Fruit fly (Drosophila melanogaster): Measurements from ENCODE around the gene Cad74A.

The Cad74A gene

dm6 chr3L:17366936-17367335, 12.4 kb downstream of the Cad74A start:
- TF ChIP-seq fd85E (GFP tag; optimal IDR thresholded peaks at IDR 0.05) (no peak), CG1621 (tag; optimal IDR thresholded peaks at IDR 0.05) (no peak), Smox (GFP tag; optimal IDR thresholded peaks at IDR 0.05) (no peak), Ets96B (tag; optimal IDR thresholded peaks at IDR 0.05) (no peak), CG6163 (GFP tag; IDR thresholded peaks at IDR 0.05) (no peak), vri (GFP tag; optimal IDR thresholded peaks at IDR 0.05) (no peak), CG4318 (GFP tag; optimal IDR thresholded peaks at IDR 0.05) (no peak)

DNA sequence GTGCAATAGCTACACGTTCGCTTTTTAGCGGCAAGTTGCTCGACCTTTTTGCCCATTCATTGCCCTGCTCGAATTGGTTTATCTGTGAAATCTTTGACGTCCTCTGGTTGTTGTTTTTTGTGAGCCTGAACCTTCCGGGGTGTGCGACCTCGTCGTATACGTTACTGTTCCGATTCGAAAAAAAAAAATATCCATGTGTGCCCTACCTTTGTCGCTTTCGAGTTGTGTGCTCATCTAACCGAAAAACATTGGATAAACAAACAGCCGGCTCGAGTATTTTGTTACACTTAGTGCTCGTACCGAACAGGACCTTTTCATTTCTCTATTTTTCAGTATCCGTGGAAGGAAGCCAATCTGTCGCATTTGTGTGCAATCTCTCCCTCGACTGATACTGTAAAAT, 15.3 kb downstream of the Cad74A start:
- TF ChIP-seq CG15336 (GFP tag; IDR thresholded peaks at IDR 0.05) (no peak), Sox15 (GFP tag; optimal IDR thresholded peaks at IDR 0.05) (no peak), CG11762 (GFP tag; optimal IDR thresholded peaks at IDR 0.05; ENCODE audit: insufficient read depth) (no peak), Lpt (GFP tag; optimal IDR thresholded peaks at IDR 0.05) (no peak), CG7368 (GFP tag; optimal IDR thresholded peaks at IDR 0.05) (no peak), Sox102F (GFP tag; optimal IDR thresholded peaks at IDR 0.05) (no peak), CG11902 (GFP tag; optimal IDR thresholded peaks at IDR 0.05) (no peak), CG11294 (GFP tag; IDR thresholded peaks at IDR 0.05) (no peak), achi (GFP tag; optimal IDR thresholded peaks at IDR 0.05) (no peak), pdm3 (GFP tag; optimal IDR thresholded peaks at IDR 0.05) (no peak), lz (GFP tag; optimal IDR thresholded peaks at IDR 0.05) (no peak), CG6276 (GFP tag; optimal IDR thresholded peaks at IDR 0.05) (no peak), CG10669 (GFP tag; optimal IDR thresholded peaks at IDR 0.05) (no peak), CG31627 (GFP tag; optimal IDR thresholded peaks at IDR 0.05) (no peak), spab (GFP tag; optimal IDR thresholded peaks at IDR 0.05) (no peak), OdsH (GFP tag; optimal IDR thresholded peaks at IDR 0.05) (no peak), vri (GFP tag; optimal IDR thresholded peaks at IDR 0.05) (no peak)

- no peak for TF ChIP-seq Met (GFP tag; optimal IDR thresholded peaks at IDR 0.05)
- no peak for TF ChIP-seq esn (GFP tag; optimal IDR thresholded peaks at IDR 0.05)
- TF ChIP-seq net (GFP tag; optimal IDR thresholded peaks at IDR 0.05) = no peak
- no peak for TF ChIP-seq CG16779 (tag; optimal IDR thresholded peaks at IDR 0.05)
Observed at dm6 chr3L:17362940-17363339, 16.4 kb downstream of the Cad74A start.

DNA sequence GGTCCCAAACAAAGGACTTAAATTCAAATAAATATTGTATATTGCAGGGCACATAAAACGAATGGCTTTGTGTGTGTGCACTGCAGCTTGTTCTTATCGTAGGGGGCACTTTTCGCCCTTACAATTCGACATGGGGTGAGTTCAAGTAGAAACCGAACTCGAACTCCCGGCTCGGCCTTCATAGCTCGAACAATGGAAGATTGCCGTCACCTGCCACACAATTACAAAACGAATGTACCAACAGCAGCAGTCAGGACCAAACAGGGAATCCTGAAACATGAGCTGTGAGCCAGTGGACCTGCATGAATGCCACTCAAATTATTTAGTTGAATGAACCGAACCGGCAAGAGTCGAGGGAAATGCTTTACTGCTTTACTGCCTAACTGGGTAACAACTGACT, 17.4 kb downstream of the Cad74A start:
- no peak for TF ChIP-seq Eip93F (GFP tag; optimal IDR thresholded peaks at IDR 0.05)
- TF ChIP-seq fd59A (GFP tag; optimal IDR thresholded peaks at IDR 0.05) = no peak
- no peak for TF ChIP-seq CG11902 (GFP tag; optimal IDR thresholded peaks at IDR 0.05)
- TF ChIP-seq Sox102F (GFP tag; optimal IDR thresholded peaks at IDR 0.05) = no peak
- no peak for TF ChIP-seq CG7368 (GFP tag; optimal IDR thresholded peaks at IDR 0.05)
- TF ChIP-seq OdsH (GFP tag; optimal IDR thresholded peaks at IDR 0.05) = no peak
- TF ChIP-seq CG6808 (GFP tag; optimal IDR thresholded peaks at IDR 0.05) = no peak

DNA sequence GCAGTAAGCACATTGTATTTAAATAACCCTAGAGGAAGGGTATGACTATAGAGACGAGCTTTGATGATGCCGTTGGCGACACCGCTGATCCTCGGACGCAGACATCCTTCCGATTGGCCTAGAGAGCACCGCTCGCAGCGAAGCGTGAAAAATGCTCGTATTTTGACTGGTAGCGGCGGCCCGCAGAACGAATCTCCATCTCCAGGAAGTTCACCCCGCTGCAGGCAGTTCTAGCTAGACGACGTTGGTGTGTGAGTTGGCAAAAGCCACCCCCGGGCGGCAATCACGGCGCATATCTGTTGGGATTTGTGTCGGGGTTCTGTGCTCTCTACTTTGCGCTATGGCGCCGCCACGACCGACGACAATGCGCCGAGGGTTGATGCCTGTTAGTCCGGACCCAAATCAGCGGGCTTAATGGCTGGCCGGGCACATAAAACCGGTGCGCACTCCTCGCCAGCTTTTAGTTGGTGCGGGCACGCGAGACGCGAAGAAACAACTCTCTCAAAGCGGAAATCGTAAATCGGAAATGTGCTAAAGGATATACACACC, 20.0 kb downstream of the Cad74A start, which contains the start of gene tap:
Gene tap (plus strand): TSS at position 458 of the 549 bp plus-strand sequence.
- no peak for TF ChIP-seq CG16779 (tag; optimal IDR thresholded peaks at IDR 0.05)
- TF ChIP-seq Sox102F (GFP tag; optimal IDR thresholded peaks at IDR 0.05) = no peak

dm6 chr3L:17358490-17358889, 20.8 kb downstream of the Cad74A start:
- TF ChIP-seq CG7368 (GFP tag; optimal IDR thresholded peaks at IDR 0.05) = no peak
- TF ChIP-seq CG11762 (GFP tag; optimal IDR thresholded peaks at IDR 0.05; ENCODE audit: insufficient read depth) = no peak
- no peak for TF ChIP-seq fd59A (GFP tag; optimal IDR thresholded peaks at IDR 0.05)
- no peak for TF ChIP-seq lz (GFP tag; optimal IDR thresholded peaks at IDR 0.05)
- no peak for TF ChIP-seq svp (GFP tag)
- no peak for TF ChIP-seq cyc (GFP tag; optimal IDR thresholded peaks at IDR 0.05)

Data from whole organism, prepupa.